Worm (Caenorhabditis elegans): Measurements from ENCODE around the gene col-166.

Gene col-166

DNA sequence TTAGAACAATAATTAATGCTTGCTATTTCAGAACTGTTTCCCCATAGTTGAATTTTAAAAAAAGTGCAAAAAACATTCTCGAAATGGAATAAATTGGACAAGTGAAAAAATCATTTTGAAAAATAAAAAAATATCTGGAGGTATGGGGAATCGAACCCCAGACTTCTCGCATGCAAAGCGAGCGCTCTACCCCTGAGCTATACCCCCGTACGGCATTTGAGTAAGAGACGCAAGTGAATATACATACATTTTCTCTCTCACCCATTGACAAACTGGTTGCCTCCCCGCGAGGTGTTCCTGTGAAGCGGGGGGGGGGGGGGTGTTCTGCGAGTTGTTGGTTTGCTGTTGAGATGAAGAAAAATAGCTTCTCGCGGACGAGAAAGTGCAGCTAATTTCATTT, 12.3 kb downstream of the col-166 start (continued):
- TF ChIP-seq nhr-129 (tag; optimal IDR thresholded peaks at IDR 0.05) (peak; percentile 48), nhr-77 (tag; optimal IDR thresholded peaks at IDR 0.05) (no peak), ZK546.5 (tag; optimal IDR thresholded peaks at IDR 0.05) (no peak), F13H6.1 (tag; optimal IDR thresholded peaks at IDR 0.05) (peak; percentile 60), egl-27 (tag; optimal IDR thresholded peaks at IDR 0.05) (no peak), lin-13 (GFP tag; optimal IDR thresholded peaks at IDR 0.05) (peak; percentile 60), peb-1 (tag; optimal IDR thresholded peaks at IDR 0.05) (no peak), unc-39 (tag; optimal IDR thresholded peaks at IDR 0.05) (no peak), C34F6.9 (tag; optimal IDR thresholded peaks at IDR 0.05) (peak; percentile 41), sma-3 (GFP tag; optimal IDR thresholded peaks at IDR 0.05) (peak; percentile 36), unc-55 (GFP tag; optimal IDR thresholded peaks at IDR 0.05) (peak; percentile 67)

DNA sequence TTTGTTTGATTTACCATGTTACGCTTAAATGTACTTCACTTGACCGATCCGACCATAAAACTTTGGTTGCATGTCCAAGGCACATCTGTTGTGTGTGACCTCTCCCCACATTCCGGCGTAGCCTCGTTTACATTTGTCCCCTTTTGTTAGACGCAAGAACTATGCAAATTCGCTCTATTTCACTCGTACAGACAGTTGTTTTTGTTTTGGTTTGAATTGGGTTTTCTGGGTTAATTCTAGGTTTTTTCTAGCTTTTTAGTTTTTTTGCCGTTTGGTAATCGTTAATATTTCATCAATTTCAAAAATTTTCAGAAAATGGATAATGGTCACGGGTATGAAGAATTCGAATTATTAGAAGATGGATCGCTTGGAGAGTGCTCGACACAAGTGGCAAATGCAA, 13.0 kb downstream of the col-166 start, which contains the start of gene mom-1:
TSS of gene mom-1 (plus strand) at position 301 of the 400 bp plus-strand sequence.
- TF ChIP-seq R02D3.7 (tag; optimal IDR thresholded peaks at IDR 0.05) (no peak), nhr-6 (tag; optimal IDR thresholded peaks at IDR 0.05) (no peak), nhr-129 (tag; optimal IDR thresholded peaks at IDR 0.05) (no peak), lsy-2 (tag; optimal IDR thresholded peaks at IDR 0.05) (no peak), crh-2 (tag; optimal IDR thresholded peaks at IDR 0.05) (no peak), ztf-4 (tag; optimal IDR thresholded peaks at IDR 0.05) (no peak), elt-1 (tag; optimal IDR thresholded peaks at IDR 0.05) (no peak), elt-3 (tag; optimal IDR thresholded peaks at IDR 0.05) (no peak), nhr-11 (tag; optimal IDR thresholded peaks at IDR 0.05) (no peak), zag-1 (tag; optimal IDR thresholded peaks at IDR 0.05) (no peak), nhr-10 (tag; optimal IDR thresholded peaks at IDR 0.05) (no peak), ceh-82 (tag; optimal IDR thresholded peaks at IDR 0.05) (no peak), nhr-25 (tag; optimal IDR thresholded peaks at IDR 0.05) (no peak)

ce11 chrX:6296402-6296844, 16.6 kb downstream of the col-166 start:
- peak; percentile 82 for TF ChIP-seq blmp-1 (tag; optimal IDR thresholded peaks at IDR 0.05; ENCODE audit: insufficient read depth)
- peak; percentile 56 for TF ChIP-seq ama-1 (optimal IDR thresholded peaks at IDR 0.05)
- peak; percentile 100 for TF ChIP-seq unc-55 (GFP tag; optimal IDR thresholded peaks at IDR 0.05)
- peak; percentile 99 for TF ChIP-seq lin-11 (tag; optimal IDR thresholded peaks at IDR 0.05)
- peak; percentile 99 for TF ChIP-seq sma-3 (GFP tag; optimal IDR thresholded peaks at IDR 0.05)
- peak; percentile 94 for TF ChIP-seq unc-62 (GFP tag; optimal IDR thresholded peaks at IDR 0.05)
- peak; percentile 81 for TF ChIP-seq dmd-4 (tag; optimal IDR thresholded peaks at IDR 0.05)
- TF ChIP-seq nhr-77 (tag; optimal IDR thresholded peaks at IDR 0.05), result peak; percentile 97
- peak; percentile 99 for TF ChIP-seq nhr-6 (tag; optimal IDR thresholded peaks at IDR 0.05)
- peak; percentile 50 for TF ChIP-seq peb-1 (tag; optimal IDR thresholded peaks at IDR 0.05)
- no peak for TF ChIP-seq nhr-23 (tag; optimal IDR thresholded peaks at IDR 0.05)
- peak; percentile 95 for TF ChIP-seq ztf-1 (GFP tag; conservative IDR thresholded peaks at IDR 0.05)
- TF ChIP-seq C34F6.9 (tag; optimal IDR thresholded peaks at IDR 0.05), result peak; percentile 98
- TF ChIP-seq nhr-11 (tag; optimal IDR thresholded peaks at IDR 0.05), result peak; percentile 76
- peak; percentile 95 for TF ChIP-seq Y55F3AM.14 (GFP tag; optimal IDR thresholded peaks at IDR 0.05)
- TF ChIP-seq R02D3.7 (tag; optimal IDR thresholded peaks at IDR 0.05), result peak; percentile 81
- peak; percentile 97 for TF ChIP-seq ztf-4 (tag; optimal IDR thresholded peaks at IDR 0.05)
- TF ChIP-seq mdl-1 (tag; optimal IDR thresholded peaks at IDR 0.05), result peak; percentile 94 to 96
- peak; percentile 100 for TF ChIP-seq nhr-21 (tag; optimal IDR thresholded peaks at IDR 0.05)
- peak; percentile 99 for TF ChIP-seq nhr-10 (tag; optimal IDR thresholded peaks at IDR 0.05)
- peak; percentile 99 for TF ChIP-seq nhr-237 (tag; optimal IDR thresholded peaks at IDR 0.05)
- TF ChIP-seq ceh-16 (tag; optimal IDR thresholded peaks at IDR 0.05), result peak; percentile 99
- TF ChIP-seq nhr-129 (tag; optimal IDR thresholded peaks at IDR 0.05), result peak; percentile 100
- TF ChIP-seq crh-2 (tag; optimal IDR thresholded peaks at IDR 0.05), result peak; percentile 100
- TF ChIP-seq mab-5 (tag; optimal IDR thresholded peaks at IDR 0.05), result peak; percentile 99
- TF ChIP-seq nhr-25 (tag; optimal IDR thresholded peaks at IDR 0.05), result peak; percentile 99
- TF ChIP-seq skn-1 (tag; optimal IDR thresholded peaks at IDR 0.05), result peak; percentile 86
- TF ChIP-seq sem-4 (tag; optimal IDR thresholded peaks at IDR 0.05), result peak; percentile 97
- TF ChIP-seq alr-1 (tag; optimal IDR thresholded peaks at IDR 0.05), result no peak
- TF ChIP-seq gmeb-1 (tag; optimal IDR thresholded peaks at IDR 0.05), result peak; percentile 96
- peak; percentile 50 for TF ChIP-seq elt-1 (tag; optimal IDR thresholded peaks at IDR 0.05)
- TF ChIP-seq mbf-1 (tag; optimal IDR thresholded peaks at IDR 0.05), result peak; percentile 77
- TF ChIP-seq snpc-4 (tag; optimal IDR thresholded peaks at IDR 0.05), result peak; percentile 88
- peak; percentile 99 for TF ChIP-seq ceh-82 (tag; optimal IDR thresholded peaks at IDR 0.05)
- peak; percentile 93 for TF ChIP-seq lin-39 (tag; optimal IDR thresholded peaks at IDR 0.05)
- peak; percentile 87 for TF ChIP-seq aly-2 (tag; optimal IDR thresholded peaks at IDR 0.05)
- peak; percentile 84 for TF ChIP-seq ztf-11 (tag; optimal IDR thresholded peaks at IDR 0.05)
- peak; percentile 97 for TF ChIP-seq lsy-2 (tag; optimal IDR thresholded peaks at IDR 0.05)
- peak; percentile 99 for TF ChIP-seq egl-27 (tag; optimal IDR thresholded peaks at IDR 0.05)
- peak; percentile 98 for TF ChIP-seq zag-1 (tag; optimal IDR thresholded peaks at IDR 0.05)
- TF ChIP-seq sma-9 (GFP tag; optimal IDR thresholded peaks at IDR 0.05), result peak; percentile 99
- TF ChIP-seq sma-9 (tag; optimal IDR thresholded peaks at IDR 0.05), result peak; percentile 95
- peak; percentile 99 for TF ChIP-seq lin-13 (GFP tag; optimal IDR thresholded peaks at IDR 0.05)
- peak; percentile 95 for TF ChIP-seq elt-3 (tag; optimal IDR thresholded peaks at IDR 0.05)
- TF ChIP-seq ZK546.5 (tag; optimal IDR thresholded peaks at IDR 0.05), result peak; percentile 88
- peak; percentile 97 for TF ChIP-seq unc-39 (tag; optimal IDR thresholded peaks at IDR 0.05)

Measured in whole organism, L2 larva.